Fruit fly (Drosophila melanogaster) whole organism, embryonic: Measurements from ENCODE around the gene Rtca.

Source experiments
- CG10462 ChIP-seq: fragments of 200-800 bp; sonication (Bioruptor generic); optimal IDR thresholded peaks from 2 replicates; lab custom pipeline; 2016; ENCODE audit warnings: missing biosample characterization, missing genetic modification characterization
- CG15696 ChIP-seq: fragments of 200-800 bp; sonication (Bioruptor generic); optimal IDR thresholded peaks from 2 replicates; lab custom pipeline; 2019; ENCODE audit warnings: missing biosample characterization, mild to moderate bottlenecking, missing genetic modification characterization, moderate library complexity
- CG32532 ChIP-seq: fragments of 200-800 bp; sonication (Bioruptor generic); IDR thresholded peaks from 2 replicates; pipeline ENCODE4 v1.3.6; 2022; ENCODE audit warnings: missing biosample characterization, missing genetic modification characterization
- Dref ChIP-seq: fragments of 200-800 bp; sonication (Bioruptor generic); IDR thresholded peaks from 2 replicates; pipeline ENCODE4 v1.3.6; 2022; ENCODE audit warnings: missing biosample characterization, missing genetic modification characterization
- Elba2 ChIP-seq: fragments of 200-800 bp; sonication (Bioruptor generic); optimal IDR thresholded peaks from 3 replicates; lab custom pipeline; 2016; ENCODE audit warnings: missing biosample characterization, missing genetic modification characterization
- Ets65A ChIP-seq: fragments of 200-800 bp; sonication (Bioruptor generic); peaks from one replicate; lab custom pipeline; 2016; ENCODE audit warnings: missing biosample characterization, missing genetic modification characterization
- Kr ChIP-seq: fragments of 200-800 bp; sonication (Bioruptor generic); optimal IDR thresholded peaks from 2 replicates; lab custom pipeline; 2017; ENCODE audit warnings: missing biosample characterization, mild to moderate bottlenecking, missing genetic modification characterization
- Tbp ChIP-seq: fragments of >200 bp; optimal IDR thresholded peaks from 2 replicates; lab custom pipeline; 2018; ENCODE audit warnings: missing biosample characterization, missing genetic modification characterization
- ash1 ChIP-seq: fragments of 200-800 bp; sonication (Bioruptor generic); optimal IDR thresholded peaks from 2 replicates; lab custom pipeline; 2018; ENCODE audit warnings: missing biosample characterization, mild to moderate bottlenecking, missing genetic modification characterization
- lola ChIP-seq, 3 experiments: fragments of >200 bp in 2 of 3; fragments of 200-800 bp in 1 of 3; sonication (Bioruptor generic) in 1 of 3; optimal IDR thresholded peaks; 2 replicates each; lab custom pipeline; 2017 to 2019; ENCODE audit warnings: missing biosample characterization in 3 of 3, missing genetic modification characterization in 3 of 3, mild to moderate bottlenecking in 1 of 3, moderate library complexity in 1 of 3
- so ChIP-seq: fragments of 200-800 bp; sonication (Bioruptor generic); IDR thresholded peaks from 3 replicates; pipeline ENCODE4 v1.3.6; 2022; ENCODE audit warnings: missing biosample characterization, missing genetic modification characterization
- zfh1 ChIP-seq: fragments of 200-800 bp; sonication (Bioruptor generic); IDR thresholded peaks from 3 replicates; pipeline ENCODE4 v1.3.6; 2022; ENCODE audit warnings: missing biosample characterization, missing genetic modification characterization

dm6 chrX:2104365-2104764, 32.2 kb downstream of the Rtca start:
- TF ChIP-seq Tbp (GFP tag; lab: Kevin White, UChicago) (no peak), CG32532 (GFP tag; lab: Robert Waterston, UW) (no peak), CG10462 (GFP tag; lab: Kevin White, UChicago) (no peak), zfh1 (GFP tag; lab: Robert Waterston, UW) (no peak), so (no peak), lola (GFP tag; optimal IDR thresholded peaks at IDR 0.05; lab: Kevin White, UChicago) (no peak), Kr (GFP tag; lab: Kevin White, UChicago) (no peak), CG15696 (no peak), ash1 (GFP tag; lab: Kevin White, UChicago) (no peak), Dref (GFP tag; lab: Robert Waterston, UW) (no peak), Elba2 (no peak), Ets65A (GFP tag; lab: Kevin White, UChicago) (no peak)
